Fruit fly (Drosophila melanogaster): ENCODE results near the gene Trmt61.
A peak's percentile ranks its signal among the peaks of the same experiment; 100 is the strongest.

Trmt61 gene

dm6 chr3R:26104302-26105140 lies 45.2 kb downstream of the Trmt61 start (continued):
- no peak for TF ChIP-seq CG7271 (tag; optimal IDR thresholded peaks at IDR 0.05)
- peak; percentile 44 for TF ChIP-seq Deaf1 (tag; optimal IDR thresholded peaks at IDR 0.05)
- peak; percentile 71 for TF ChIP-seq CG32532 (GFP tag; IDR thresholded peaks at IDR 0.05)
- no peak for TF ChIP-seq GATAe (GFP tag; conservative IDR thresholded peaks at IDR 0.05)
- TF ChIP-seq NK7.1 (GFP tag; optimal IDR thresholded peaks at IDR 0.05): no peak
- TF ChIP-seq Hmr (GFP tag; optimal IDR thresholded peaks at IDR 0.05): peak; percentile 66
- TF ChIP-seq CG7928 (GFP tag; optimal IDR thresholded peaks at IDR 0.05): peak; percentile 27
- no peak for TF ChIP-seq Abd-B (GFP tag; optimal IDR thresholded peaks at IDR 0.05)
- TF ChIP-seq Med (GFP tag): peak; percentile 80
- no peak for TF ChIP-seq Poxn (GFP tag; IDR thresholded peaks at IDR 0.05)
- TF ChIP-seq CG6765 (GFP tag; optimal IDR thresholded peaks at IDR 0.05): peak; percentile 53
- peak; percentile 20 for TF ChIP-seq CG12659 (GFP tag; optimal IDR thresholded peaks at IDR 0.05)
- TF ChIP-seq oc (tag; optimal IDR thresholded peaks at IDR 0.05): no peak
- TF ChIP-seq CG4617 (GFP tag; optimal IDR thresholded peaks at IDR 0.05; ENCODE audit: borderline replicate concordance): no peak

DNA sequence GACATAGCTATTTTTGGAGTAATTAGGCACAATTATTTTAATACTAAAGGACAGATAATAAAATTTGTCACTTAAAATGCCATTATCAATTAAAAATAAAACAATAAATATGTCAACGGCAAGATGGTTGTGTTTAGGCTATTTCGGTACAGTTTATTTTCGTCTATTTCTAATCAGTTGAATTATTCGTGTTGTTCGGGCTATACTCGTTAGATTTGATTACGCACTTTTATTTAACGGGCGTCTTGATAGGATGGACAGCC lies 45.8 kb downstream of the Trmt61 start:
- peak; percentile 33 for TF ChIP-seq CG2678 (tag; optimal IDR thresholded peaks at IDR 0.05)
- TF ChIP-seq exex (tag; optimal IDR thresholded peaks at IDR 0.05): peak; percentile 91
- no peak for TF ChIP-seq hb (GFP tag; IDR thresholded peaks at IDR 0.05; ENCODE audit: partially characterized antibody)
- no peak for TF ChIP-seq CG1792 (GFP tag; optimal IDR thresholded peaks at IDR 0.05)
- no peak for TF ChIP-seq Opbp (GFP tag; IDR thresholded peaks at IDR 0.05; ENCODE audit: partially characterized antibody)
- TF ChIP-seq gem (tag; optimal IDR thresholded peaks at IDR 0.05): peak; percentile 2
- TF ChIP-seq CG34376 (GFP tag; optimal IDR thresholded peaks at IDR 0.05): peak; percentile 26
- peak; percentile 25 for TF ChIP-seq PHDP (tag; optimal IDR thresholded peaks at IDR 0.05)
- TF ChIP-seq sens (GFP tag): peak; percentile 68
- TF ChIP-seq CG7745 (tag; optimal IDR thresholded peaks at IDR 0.05): no peak
- no peak for TF ChIP-seq crp (GFP tag; optimal IDR thresholded peaks at IDR 0.05)
- peak; percentile 21 for TF ChIP-seq CG7839 (tag; optimal IDR thresholded peaks at IDR 0.05)
- peak; percentile 8 for TF ChIP-seq CG18599 (GFP tag; optimal IDR thresholded peaks at IDR 0.05)
- TF ChIP-seq ato (GFP tag; IDR thresholded peaks at IDR 0.05; ENCODE audit: partially characterized antibody): no peak
- peak in 1 of 2 experiments; percentile 32 for TF ChIP-seq Pdp1 (GFP tag; optimal IDR thresholded peaks at IDR 0.05)
- no peak for TF ChIP-seq ranshi (GFP tag; IDR thresholded peaks at IDR 0.05)
- peak; percentile 29 for TF ChIP-seq Meics (GFP tag; optimal IDR thresholded peaks at IDR 0.05)
- no peak for TF ChIP-seq Scr (GFP tag; IDR thresholded peaks at IDR 0.05; ENCODE audit: partially characterized antibody)

DNA sequence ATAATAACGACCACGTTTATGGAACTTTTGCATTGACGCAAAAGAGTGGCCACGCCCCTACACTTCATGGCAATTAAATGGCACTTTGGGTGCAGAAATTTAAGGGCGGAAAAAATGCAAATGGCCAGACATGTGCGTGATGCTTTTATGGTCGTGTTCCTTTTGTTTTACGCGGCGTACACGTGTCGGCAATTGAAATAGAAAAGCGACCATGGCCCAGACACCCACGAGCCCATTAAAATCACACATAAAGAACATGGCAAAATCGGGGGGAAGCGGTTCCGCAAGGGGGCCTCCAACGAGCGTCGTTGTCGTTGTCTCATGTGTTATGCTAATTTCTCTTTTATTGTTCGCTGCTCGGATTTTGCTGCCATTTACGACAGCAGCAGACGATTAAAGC lies 46.1 kb downstream of the Trmt61 start:
- TF ChIP-seq chinmo (GFP tag; IDR thresholded peaks at IDR 0.05; ENCODE audit: partially characterized antibody) (0 out of 4 replicates have a peak, but pooled peaks have one; percentile 23), Med (GFP tag) (peak; percentile 48), Hey (tag; optimal IDR thresholded peaks at IDR 0.05) (peak; percentile 69), danr (GFP tag; IDR thresholded peaks at IDR 0.05) (no peak), CG12769 (tag; optimal IDR thresholded peaks at IDR 0.05) (peak; percentile 28), cwo (GFP tag; optimal IDR thresholded peaks at IDR 0.05) (peak; percentile 30), ftz-f1 (GFP tag; optimal IDR thresholded peaks at IDR 0.05) (peak; percentile 26), CG2678 (tag; optimal IDR thresholded peaks at IDR 0.05) (no peak), tna (GFP tag; IDR thresholded peaks at IDR 0.05; ENCODE audit: partially characterized antibody) (0 out of 2 replicates have a peak, but pooled peaks have one; percentile 22), crol (GFP tag; IDR thresholded peaks at IDR 0.05) (peak; percentile 19; the same call in 1 of the 2 replicates), mirr (GFP tag; optimal IDR thresholded peaks at IDR 0.05) (peak; percentile 39), CG16779 (GFP tag; IDR thresholded peaks at IDR 0.05) (0 out of 2 replicates have a peak, but pooled peaks have one; percentile 19), Atf-2 (GFP tag; optimal IDR thresholded peaks at IDR 0.05) (no peak), sr (GFP tag; IDR thresholded peaks at IDR 0.05) (peak; percentile 75; the same call in 2 of the 3 replicates)
